Worm (Caenorhabditis elegans) whole organism, L1 larva: Measurements from ENCODE around the gene C27A7.6.

Experiments used
- C16A3.4 ChIP-seq: fragments of 150-350 bp; optimal IDR thresholded peaks from 2 replicates; lab custom pipeline; 2014; ENCODE audit warnings: missing biosample characterization, missing genetic modification characterization
- F16B12.6 ChIP-seq: fragments of 150-350 bp; optimal IDR thresholded peaks from 2 replicates; lab custom pipeline; 2014; ENCODE audit warnings: missing biosample characterization, missing genetic modification characterization
- Y116A8C.19 ChIP-seq: sonication (generic microtip); optimal IDR thresholded peaks from 2 replicates; lab custom pipeline; 2016; ENCODE audit warnings: missing compliant biosample characterization, missing genetic modification characterization, borderline replicate concordance
- blmp-1 ChIP-seq: fragments of 150-350 bp; optimal IDR thresholded peaks from 2 replicates; lab custom pipeline; 2014; ENCODE audit warnings: missing biosample characterization, missing genetic modification characterization
- ceh-63 ChIP-seq: fragments of 200-800 bp; sonication (Bioruptor generic); optimal IDR thresholded peaks from 2 replicates; lab custom pipeline; 2018; ENCODE audit warnings: mild to moderate bottlenecking, missing genetic modification characterization, missing compliant biosample characterization
- ceh-8 ChIP-seq: fragments of 200-800 bp; sonication (Bioruptor generic); optimal IDR thresholded peaks from 2 replicates; lab custom pipeline; 2018; ENCODE audit warnings: mild to moderate bottlenecking, missing genetic modification characterization, moderate library complexity, missing compliant biosample characterization
- ceh-82 ChIP-seq, 3 experiments: fragments of 150-350 bp in 1 of 3; sonication (generic microtip) in 2 of 3; optimal IDR thresholded peaks; 2 replicates each; lab custom pipeline; 2014 to 2017; ENCODE audit warnings: missing biosample characterization in 3 of 3, missing genetic modification characterization in 3 of 3
- ceh-88 ChIP-seq: fragments of 200-800 bp; sonication (Bioruptor generic); IDR thresholded peaks from 2 replicates; pipeline ENCODE4 v1.3.6; 2022; ENCODE audit warnings: missing genetic modification characterization, missing compliant biosample characterization
- ces-1 ChIP-seq: fragments of 150-350 bp; optimal IDR thresholded peaks from 2 replicates; lab custom pipeline; 2014; ENCODE audit warnings: missing biosample characterization, missing genetic modification reagents, missing genetic modification characterization
- dpl-1 ChIP-seq, 3 experiments: fragments of 150-350 bp in 2 of 3; sonication (generic microtip) in 1 of 3; optimal IDR thresholded peaks; 2 replicates each; lab custom pipeline; 2014 to 2017; ENCODE audit warnings: missing biosample characterization in 3 of 3, missing genetic modification characterization in 3 of 3, missing genetic modification reagents in 3 of 3
- dsc-1 ChIP-seq: sonication (generic microtip); optimal IDR thresholded peaks from 2 replicates; lab custom pipeline; 2016; ENCODE audit warnings: mild to moderate bottlenecking, missing genetic modification characterization, missing compliant biosample characterization
- efl-1 ChIP-seq, 4 experiments: fragments of 150-350 bp; optimal IDR thresholded peaks in 3 of 4; peaks in 1 of 4; 1 replicate in 1 of 4; 2 replicates in 3 of 4; lab custom pipeline; 2014; ENCODE audit warnings: missing biosample characterization in 2 of 4, missing genetic modification characterization in 2 of 4, missing genetic modification reagents in 2 of 4
- efl-3 ChIP-seq: fragments of 200-800 bp; sonication (Bioruptor generic); optimal IDR thresholded peaks from 2 replicates; lab custom pipeline; 2018; ENCODE audit warnings: mild to moderate bottlenecking, missing genetic modification characterization, missing compliant biosample characterization
- egl-13 ChIP-seq: sonication (generic microtip); optimal IDR thresholded peaks from 2 replicates; lab custom pipeline; 2016; ENCODE audit warnings: missing genotype, missing genetic modification reagents, missing genetic modification characterization, missing compliant biosample characterization
- elt-2 ChIP-seq: sonication (generic microtip); optimal IDR thresholded peaks from 2 replicates; lab custom pipeline; 2016; ENCODE audit warnings: missing genetic modification characterization, mild to moderate bottlenecking, inconsistent platforms, missing compliant biosample characterization, missing genetic modification reagents
- elt-3 ChIP-seq, 6 experiments: fragments of 150-350 bp in 1 of 6; sonication (generic microtip); optimal IDR thresholded peaks; 2 replicates each; lab custom pipeline; 2017 to 2018; ENCODE audit warnings: missing biosample characterization in 6 of 6, missing genetic modification characterization in 6 of 6, inconsistent platforms in 1 of 6
- fkh-10 ChIP-seq: sonication (generic microtip); optimal IDR thresholded peaks from 2 replicates; lab custom pipeline; 2017; ENCODE audit warnings: missing biosample characterization, missing genetic modification reagents, missing genetic modification characterization
- fkh-4 ChIP-seq: sonication (generic microtip); optimal IDR thresholded peaks from 2 replicates; lab custom pipeline; 2016; ENCODE audit warnings: missing compliant biosample characterization, missing genetic modification characterization, borderline replicate concordance
- fkh-8 ChIP-seq: sonication (generic microtip); optimal IDR thresholded peaks from 2 replicates; lab custom pipeline; 2016; ENCODE audit warnings: mild to moderate bottlenecking, missing genetic modification characterization, missing compliant biosample characterization
- fos-1 ChIP-seq: fragments of 150-350 bp; optimal IDR thresholded peaks from 2 replicates; lab custom pipeline; 2014; ENCODE audit warnings: missing biosample characterization, missing genetic modification characterization
- grh-1 ChIP-seq: fragments of 200-800 bp; sonication (Bioruptor generic); IDR thresholded peaks from 2 replicates; pipeline ENCODE4 v1.3.6; 2022; ENCODE audit warnings: missing genetic modification reagents, missing genetic modification characterization, missing compliant biosample characterization
- hpl-2 ChIP-seq: fragments of 150-350 bp; optimal IDR thresholded peaks from 2 replicates; lab custom pipeline; 2014; ENCODE audit warnings: missing biosample characterization, missing genetic modification reagents, missing genetic modification characterization
- irx-1 ChIP-seq: sonication (generic microtip); optimal IDR thresholded peaks from 2 replicates; lab custom pipeline; 2016; ENCODE audit warnings: missing genetic modification characterization, missing compliant biosample characterization
- isw-1 ChIP-seq: fragments of 200-800 bp; sonication (Bioruptor generic); IDR thresholded peaks from 2 replicates; pipeline ENCODE4 v1.3.6; 2022; ENCODE audit warnings: missing genetic modification characterization, missing compliant biosample characterization
- jun-1 ChIP-seq: fragments of 150-350 bp; optimal IDR thresholded peaks from 2 replicates; lab custom pipeline; 2014; ENCODE audit warnings: missing biosample characterization, missing genetic modification reagents, missing genetic modification characterization
- lin-14 ChIP-seq: fragments of 200-800 bp; sonication (Bioruptor generic); optimal IDR thresholded peaks from 2 replicates; lab custom pipeline; 2018; ENCODE audit warnings: mild to moderate bottlenecking, missing genetic modification characterization, moderate library complexity, missing compliant biosample characterization
- lin-35 ChIP-seq, 2 experiments: fragments of 150-350 bp; optimal IDR thresholded peaks; 2 replicates each; lab custom pipeline; 2014; ENCODE audit warnings: missing biosample characterization in 2 of 2, missing genetic modification characterization in 2 of 2, missing genetic modification reagents in 2 of 2
- mdl-1 ChIP-seq, 2 experiments: fragments of 150-350 bp; optimal IDR thresholded peaks; 2 replicates each; lab custom pipeline; 2014 to 2017; ENCODE audit warnings: missing biosample characterization in 2 of 2, missing genetic modification characterization in 2 of 2, inconsistent platforms in 1 of 2
- mep-1 ChIP-seq: fragments of 150-350 bp; optimal IDR thresholded peaks from 2 replicates; lab custom pipeline; 2014; ENCODE audit warnings: missing biosample characterization, missing genetic modification characterization
- nhr-12 ChIP-seq: sonication (generic microtip); optimal IDR thresholded peaks from 2 replicates; lab custom pipeline; 2017; ENCODE audit warnings: missing biosample characterization, missing genetic modification characterization
- nhr-19 ChIP-seq: fragments of 200-800 bp; sonication (Bioruptor generic); conservative IDR thresholded peaks from 2 replicates; pipeline ENCODE4 v1.3.6; 2022; ENCODE audit warnings: missing genetic modification characterization, missing compliant biosample characterization
- nhr-20 ChIP-seq: sonication (generic microtip); optimal IDR thresholded peaks from 2 replicates; lab custom pipeline; 2016; ENCODE audit warnings: mild to moderate bottlenecking, missing genetic modification characterization, missing compliant biosample characterization
- nhr-28 ChIP-seq: fragments of 150-350 bp; optimal IDR thresholded peaks from 2 replicates; lab custom pipeline; 2014; ENCODE audit warnings: missing biosample characterization, missing genetic modification characterization
- nhr-47 ChIP-seq: sonication (generic microtip); optimal IDR thresholded peaks from 2 replicates; lab custom pipeline; 2016; ENCODE audit warnings: mild to moderate bottlenecking, missing genetic modification characterization, moderate library complexity, missing compliant biosample characterization
- nhr-77 ChIP-seq: fragments of 150-350 bp; optimal IDR thresholded peaks from 2 replicates; lab custom pipeline; 2014; ENCODE audit warnings: missing biosample characterization, missing genetic modification characterization
- nhr-84 ChIP-seq: sonication (generic microtip); optimal IDR thresholded peaks from 2 replicates; lab custom pipeline; 2017; ENCODE audit warnings: missing biosample characterization, missing genetic modification characterization
- nhr-85 ChIP-seq: sonication (generic microtip); peaks from one replicate; lab custom pipeline; 2016; ENCODE audit warnings: missing genetic modification characterization, inconsistent platforms, missing compliant biosample characterization
- rnt-1 ChIP-seq: sonication (generic microtip); optimal IDR thresholded peaks from 2 replicates; lab custom pipeline; 2016; ENCODE audit warnings: mild to moderate bottlenecking, missing genetic modification characterization, moderate library complexity, missing compliant biosample characterization
- skn-1 ChIP-seq: fragments of 150-350 bp; optimal IDR thresholded peaks from 2 replicates; lab custom pipeline; 2014; ENCODE audit warnings: missing biosample characterization, missing genetic modification characterization
- snpc-4 ChIP-seq: fragments of 150-350 bp; optimal IDR thresholded peaks from 2 replicates; lab custom pipeline; 2014; ENCODE audit warnings: missing biosample characterization, missing genetic modification characterization
- sox-4 ChIP-seq: sonication (generic microtip); optimal IDR thresholded peaks from 2 replicates; lab custom pipeline; 2016; ENCODE audit warnings: missing genetic modification characterization, missing compliant biosample characterization
- sup-37 ChIP-seq: fragments of 200-800 bp; sonication (Bioruptor generic); optimal IDR thresholded peaks from 2 replicates; lab custom pipeline; 2018; ENCODE audit warnings: mild to moderate bottlenecking, missing genetic modification characterization, missing compliant biosample characterization
- swsn-7 ChIP-seq: sonication (generic microtip); optimal IDR thresholded peaks from 2 replicates; lab custom pipeline; 2016; ENCODE audit warnings: missing genetic modification characterization, missing compliant biosample characterization
- tbx-2 ChIP-seq: sonication (generic microtip); optimal IDR thresholded peaks from 2 replicates; lab custom pipeline; 2016; ENCODE audit warnings: missing genetic modification characterization, missing compliant biosample characterization
- tlp-1 ChIP-seq: fragments of 150-350 bp; optimal IDR thresholded peaks from 2 replicates; lab custom pipeline; 2014; ENCODE audit warnings: missing biosample characterization, missing genetic modification characterization
- unc-130 ChIP-seq: fragments of 150-350 bp; optimal IDR thresholded peaks from 2 replicates; lab custom pipeline; 2017; ENCODE audit warnings: missing biosample characterization, missing genetic modification characterization, inconsistent platforms
- unc-30 ChIP-seq: sonication (generic microtip); optimal IDR thresholded peaks from 2 replicates; lab custom pipeline; 2017; ENCODE audit warnings: missing biosample characterization, missing genetic modification characterization
- unc-62 ChIP-seq: fragments of 150-350 bp; optimal IDR thresholded peaks from 2 replicates; lab custom pipeline; 2014; ENCODE audit warnings: missing biosample characterization, missing genetic modification reagents, missing genetic modification characterization
- unc-98 ChIP-seq: fragments of 200-800 bp; sonication (Bioruptor generic); IDR thresholded peaks from 2 replicates; pipeline ENCODE4 v1.3.6; 2022; ENCODE audit warnings: missing genetic modification characterization, missing compliant biosample characterization
- zag-1 ChIP-seq: fragments of 150-350 bp; optimal IDR thresholded peaks from 2 replicates; lab custom pipeline; 2014; ENCODE audit warnings: missing biosample characterization, missing genetic modification characterization

Gene C27A7.6

DNA sequence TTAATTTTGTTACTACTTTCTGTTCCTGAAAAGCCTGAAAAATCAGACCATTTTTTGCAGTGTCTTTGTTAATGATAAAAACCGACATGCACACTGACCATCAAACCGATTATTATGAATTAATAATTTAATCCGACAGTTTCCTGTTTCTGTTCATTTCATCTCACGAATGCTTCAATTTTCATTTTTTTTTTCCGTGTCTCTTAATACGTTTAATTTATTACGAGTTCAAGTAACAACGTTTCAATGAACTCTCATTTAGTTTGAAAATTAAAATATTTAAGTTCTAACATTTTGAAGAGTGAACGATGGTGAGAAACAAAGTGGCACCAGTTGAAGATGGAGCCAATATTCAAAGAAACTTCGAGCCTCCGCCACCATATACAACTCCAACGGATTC, 15.9 kb downstream of the C27A7.6 start, which contains the start of gene spin-1:
Gene spin-1, plus strand, starts transcription at position 301 of the 400 bp plus-strand sequence.
- TF ChIP-seq mdl-1 (tag; optimal IDR thresholded peaks at IDR 0.05; lab: Kevin White, UChicago) (no peak), unc-62 (GFP tag; lab: Kevin White, UChicago) (no peak), ceh-82 (tag; optimal IDR thresholded peaks at IDR 0.05; lab: Kevin White, UChicago) (no peak), fos-1 (tag; lab: Kevin White, UChicago) (no peak), nhr-85 (tag; lab: Kevin White, UChicago) (no peak), blmp-1 (no peak)
- TF ChIP-seq, all 84 proteins: peak for 0

DNA sequence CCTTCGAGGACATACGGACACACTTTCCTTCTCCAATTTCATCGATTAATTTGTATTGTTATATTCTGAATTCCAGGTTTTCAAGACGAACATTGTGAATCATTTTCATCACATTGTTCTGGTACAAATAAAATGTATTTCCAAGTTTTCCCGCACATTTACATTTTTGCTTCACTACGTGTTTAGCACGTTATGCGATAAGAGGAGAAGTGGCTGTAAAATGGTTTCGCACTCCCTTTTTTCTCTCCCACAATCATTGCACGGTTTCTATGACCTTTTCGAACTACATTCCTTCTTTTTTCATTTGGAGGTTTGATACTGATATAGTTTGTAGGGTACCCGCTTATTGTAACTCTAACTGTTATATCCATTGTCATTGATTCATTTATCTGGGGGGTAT, 16.9 kb downstream of the C27A7.6 start:
- TF ChIP-seq unc-130 (tag; lab: Kevin White, UChicago) (no peak), nhr-85 (tag; lab: Kevin White, UChicago) (peak; percentile 28), grh-1 (GFP tag; lab: Robert Waterston, UW) (no peak), lin-14 (peak; percentile 27), efl-3 (no peak), tbx-2 (no peak), dpl-1 (GFP tag; optimal IDR thresholded peaks at IDR 0.05; lab: Kevin White, UChicago) (no peak), fkh-4 (tag; lab: Kevin White, UChicago) (no peak), elt-2 (peak; percentile 11), Y116A8C.19 (tag; lab: Kevin White, UChicago) (no peak), snpc-4 (no peak)

DNA sequence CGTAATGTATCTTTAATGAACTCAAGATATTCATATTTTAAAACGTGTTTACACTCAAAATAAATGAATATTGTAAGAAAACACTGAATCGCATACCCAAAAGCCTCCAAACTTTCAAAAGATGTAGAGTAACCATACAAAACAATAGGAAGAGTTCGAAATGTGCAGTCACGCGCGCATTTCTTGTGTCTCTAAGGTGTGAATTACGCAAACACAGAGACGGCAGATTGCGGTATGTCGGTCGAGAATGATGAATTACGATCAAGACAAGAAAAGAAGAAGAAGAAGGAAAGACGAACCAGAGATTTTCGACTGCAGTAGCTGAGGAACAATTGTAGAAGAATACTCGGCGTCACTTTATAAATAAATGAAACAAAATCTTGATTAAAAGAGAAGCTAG, 19.1 kb downstream of the C27A7.6 start, which contains the start of gene lhpp-1:
Gene lhpp-1, minus strand, starts transcription at position 354 of the 400 bp plus-strand sequence.
- no peak for TF ChIP-seq ceh-88 (GFP tag; lab: Robert Waterston, UW)
- no peak for TF ChIP-seq unc-98 (GFP tag; lab: Robert Waterston, UW)
- TF ChIP-seq nhr-28 (tag; lab: Kevin White, UChicago), result no peak
- no peak for TF ChIP-seq nhr-77 (tag; lab: Kevin White, UChicago)
- TF ChIP-seq egl-13 (tag; lab: Kevin White, UChicago), result no peak
- no peak for TF ChIP-seq irx-1 (tag; lab: Kevin White, UChicago)
- TF ChIP-seq sox-4 (tag; lab: Kevin White, UChicago), result no peak
- TF ChIP-seq dsc-1, result no peak
- TF ChIP-seq nhr-47 (tag; lab: Kevin White, UChicago), result no peak
- TF ChIP-seq lin-35 (GFP tag; optimal IDR thresholded peaks at IDR 0.05; lab: Kevin White, UChicago), result peak; percentile 48 to 78
- TF ChIP-seq snpc-4, result no peak
- TF ChIP-seq grh-1 (GFP tag; lab: Robert Waterston, UW), result no peak
- TF ChIP-seq ceh-63, result no peak
- TF ChIP-seq mep-1 (tag; lab: Kevin White, UChicago), result no peak
- TF ChIP-seq fkh-8 (tag; lab: Kevin White, UChicago), result no peak
- TF ChIP-seq nhr-84 (tag; lab: Kevin White, UChicago), result no peak
- TF ChIP-seq dpl-1 (GFP tag; optimal IDR thresholded peaks at IDR 0.05; lab: Kevin White, UChicago), result peak; percentile 20 to 61 (median 55)
- no peak for TF ChIP-seq isw-1 (GFP tag; lab: Robert Waterston, UW)
- TF ChIP-seq fkh-10 (GFP tag; lab: Kevin White, UChicago), result no peak
- TF ChIP-seq hpl-2, result no peak
- peak; percentile 69 for TF ChIP-seq F16B12.6 (tag; lab: Kevin White, UChicago)
- no peak for TF ChIP-seq nhr-20 (tag; lab: Kevin White, UChicago)
- peak in 1 of 2 experiments; percentile 30 for TF ChIP-seq efl-1 (optimal IDR thresholded peaks at IDR 0.05; lab: Kevin White, UChicago)
- peak; percentile 34 to 93 for TF ChIP-seq efl-1 (GFP tag; optimal IDR thresholded peaks at IDR 0.05 in 1 of 2; lab: Kevin White, UChicago)
- TF ChIP-seq tlp-1 (tag; lab: Kevin White, UChicago), result no peak
- no peak for TF ChIP-seq C16A3.4
- TF ChIP-seq nhr-85 (tag; lab: Kevin White, UChicago), result peak; percentile 80
- no peak for TF ChIP-seq zag-1
- no peak for TF ChIP-seq ces-1 (GFP tag; lab: Kevin White, UChicago)
- TF ChIP-seq nhr-12 (tag; lab: Kevin White, UChicago), result no peak
- no peak for TF ChIP-seq ceh-8 (GFP tag; lab: Kevin White, UChicago)
- no peak for TF ChIP-seq jun-1 (tag; lab: Kevin White, UChicago)
- peak; percentile 19 for TF ChIP-seq rnt-1 (tag; lab: Kevin White, UChicago)
- TF ChIP-seq nhr-19 (GFP tag; lab: Robert Waterston, UW), result no peak
- no peak for TF ChIP-seq Y116A8C.19 (tag; lab: Kevin White, UChicago)
- peak in 1 of 6 experiments; percentile 12 for TF ChIP-seq elt-3 (tag; optimal IDR thresholded peaks at IDR 0.05; lab: Kevin White, UChicago)
- TF ChIP-seq skn-1 (tag; lab: Kevin White, UChicago), result peak; percentile 2
- no peak for TF ChIP-seq sup-37
- no peak for TF ChIP-seq swsn-7 (tag; lab: Kevin White, UChicago)
- no peak for TF ChIP-seq unc-30 (tag; lab: Kevin White, UChicago)
